Fruit fly (Drosophila melanogaster) whole organism, prepupa: Measurements from ENCODE around the gene Actbeta.

Experiments
- CG6163 ChIP-seq: fragments of 200-800 bp; sonication (Bioruptor generic); IDR thresholded peaks from 3 replicates; pipeline ENCODE4 v1.3.6; 2022; ENCODE audit warnings: missing biosample characterization, missing genetic modification characterization
- Sox102F ChIP-seq: fragments of 200-800 bp; sonication (Bioruptor generic); optimal IDR thresholded peaks from 2 replicates; lab custom pipeline; 2016; ENCODE audit warnings: missing biosample characterization, mild to moderate bottlenecking, missing genetic modification characterization
- fkh ChIP-seq: fragments of 200-800 bp; sonication (Bioruptor generic); optimal IDR thresholded peaks from 3 replicates; lab custom pipeline; 2017; ENCODE audit warnings: missing biosample characterization, mild to moderate bottlenecking, missing genetic modification characterization, moderate library complexity

dm6 chr4:1051271-1051670, 33.3 kb downstream of the Actbeta start:
- TF ChIP-seq Sox102F (GFP tag; lab: Kevin White, UChicago), result no peak
- TF ChIP-seq CG6163, result no peak
- TF ChIP-seq fkh, result no peak
